Worm (Caenorhabditis elegans) whole organism, young adult: ENCODE data around the gene C17B7.9.

Source experiments
- attf-6 ChIP-seq: fragments of 200-800 bp; sonication (Bioruptor generic); IDR thresholded peaks from 2 replicates; pipeline ENCODE4 v1.3.6; 2022; ENCODE audit warnings: missing genetic modification reagents, missing genetic modification characterization, missing compliant biosample characterization
- snpc-4 ChIP-seq, 5 experiments: fragments of 150-350 bp in 1 of 5; sonication (generic microtip) in 4 of 5; optimal IDR thresholded peaks; 2 replicates each; lab custom pipeline; 2014 to 2018; ENCODE audit warnings: missing genetic modification characterization in 5 of 5, missing biosample characterization in 3 of 5, antibody characterized with exemption in 2 of 5, mild to moderate bottlenecking in 2 of 5, missing compliant biosample characterization in 2 of 5, missing genotype in 2 of 5, moderate library complexity in 2 of 5, missing genetic modification reagents in 1 of 5
- unc-62 ChIP-seq: fragments of 150-350 bp; optimal IDR thresholded peaks from 2 replicates; lab custom pipeline; 2014; ENCODE audit warnings: missing biosample characterization, missing genetic modification reagents, missing genetic modification characterization

- no peak for TF ChIP-seq attf-6
- TF ChIP-seq unc-62 (GFP tag; lab: Kevin White, UChicago), result no peak
- no peak for TF ChIP-seq snpc-4 (GFP tag; optimal IDR thresholded peaks at IDR 0.05; lab: Kevin White, UChicago)
- no peak for TF ChIP-seq snpc-4 (tag; optimal IDR thresholded peaks at IDR 0.05; lab: Kevin White, UChicago)
These were observed 14.6 kb upstream of the C17B7.9 start, which contains the start of gene fbxa-65 for ce11 chrV:3346434-3347019.
